Worm (Caenorhabditis elegans): Measurements from ENCODE around the gene clec-258.

The clec-258 gene

DNA sequence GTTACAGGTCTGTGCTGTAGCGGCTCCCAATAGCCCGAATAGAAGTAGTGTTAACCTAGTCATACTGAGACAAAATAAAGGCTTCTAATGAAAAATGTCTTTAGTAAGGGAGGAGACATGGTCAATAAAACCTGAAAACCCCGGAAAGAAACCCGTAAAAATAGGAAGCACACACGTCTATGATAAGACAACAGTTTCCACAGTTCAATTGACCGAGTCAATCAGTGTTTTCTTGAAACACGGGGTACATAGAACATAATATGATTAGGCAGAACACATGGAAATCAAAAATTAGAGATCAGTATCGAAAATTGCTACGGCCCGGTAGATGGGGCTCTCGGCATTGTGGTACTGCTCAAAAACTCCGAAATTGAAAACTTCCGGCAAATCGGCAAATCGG, 37.1 kb upstream of the clec-258 start, which contains the start of gene clec-49 (continued):
- TF ChIP-seq nhr-41 (GFP tag; IDR thresholded peaks at IDR 0.05) (no peak), arid-1 (GFP tag; conservative IDR thresholded peaks at IDR 0.05) (no peak), lin-39 (tag; optimal IDR thresholded peaks at IDR 0.05) (no peak), madf-5 (GFP tag; IDR thresholded peaks at IDR 0.05) (no peak), dmd-8 (GFP tag; IDR thresholded peaks at IDR 0.05) (no peak), ZK546.5 (tag; optimal IDR thresholded peaks at IDR 0.05) (no peak), fkh-10 (GFP tag; optimal IDR thresholded peaks at IDR 0.05) (no peak), ztf-11 (tag; optimal IDR thresholded peaks at IDR 0.05) (no peak), hlh-11 (tag; optimal IDR thresholded peaks at IDR 0.05) (peak; percentile 46), zip-2 (tag; optimal IDR thresholded peaks at IDR 0.05) (no peak), tag-97 (GFP tag; IDR thresholded peaks at IDR 0.05) (no peak), daf-16 (GFP tag; optimal IDR thresholded peaks at IDR 0.05) (no peak), daf-16 (tag; optimal IDR thresholded peaks at IDR 0.05) (peak; percentile 73), nhr-28 (tag; optimal IDR thresholded peaks at IDR 0.05) (peak; percentile 57), ces-1 (GFP tag; optimal IDR thresholded peaks at IDR 0.05) (no peak), lin-1 (GFP tag; IDR thresholded peaks at IDR 0.05) (no peak), nhr-111 (GFP tag; optimal IDR thresholded peaks at IDR 0.05) (no peak)

DNA sequence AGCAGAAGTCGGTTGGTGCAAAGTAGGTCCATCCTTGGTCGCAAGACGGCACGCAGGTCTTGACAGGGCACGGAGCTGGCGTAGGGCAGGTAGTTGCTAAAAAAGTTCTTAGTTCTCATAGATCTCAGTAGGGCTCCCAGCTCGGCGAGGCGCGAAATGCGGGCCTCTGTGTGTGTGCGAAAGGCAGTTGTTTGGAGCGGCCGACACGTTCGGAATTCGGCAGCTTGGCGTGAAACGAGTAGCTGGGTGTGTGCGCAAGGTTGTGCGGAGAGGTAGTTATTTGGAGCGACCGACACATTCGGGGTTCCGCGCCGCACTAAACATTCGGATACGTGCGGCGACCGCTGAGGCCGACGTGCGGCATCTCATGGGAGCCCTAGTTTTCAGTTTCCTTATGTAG, 35.4 kb upstream of the clec-258 start:
- TF ChIP-seq fkh-10 (GFP tag; optimal IDR thresholded peaks at IDR 0.05) (no peak), duxl-1 (tag; optimal IDR thresholded peaks at IDR 0.05; ENCODE audit: poor library complexity) (no peak), set-16 (GFP tag; IDR thresholded peaks at IDR 0.05) (peak; percentile 76)

DNA sequence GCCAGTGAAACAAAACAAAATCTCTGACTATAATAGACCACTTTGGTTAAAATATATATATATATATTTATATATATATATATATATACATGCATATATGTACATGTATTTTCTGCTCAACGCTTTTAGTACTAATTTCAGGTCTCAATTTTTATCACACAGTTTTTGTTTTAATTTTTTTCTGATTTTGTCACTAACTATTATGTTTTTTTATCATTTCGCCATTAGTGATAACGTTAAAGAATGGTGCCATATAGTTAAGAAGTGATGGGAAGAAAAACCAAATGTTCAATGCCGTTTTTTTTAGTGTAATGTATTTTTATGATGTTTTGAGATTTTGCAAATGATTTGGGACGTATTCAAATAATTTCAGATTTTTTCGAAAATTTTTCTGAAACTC, 33.9 kb upstream of the clec-258 start:
- TF ChIP-seq daf-8 (GFP tag; IDR thresholded peaks at IDR 0.05) (no peak), lin-38 (GFP tag; IDR thresholded peaks at IDR 0.05) (no peak), nhr-28 (tag; optimal IDR thresholded peaks at IDR 0.05) (peak; percentile 59), daf-19 (GFP tag; conservative IDR thresholded peaks at IDR 0.05) (no peak), php-3 (GFP tag; IDR thresholded peaks at IDR 0.05) (0 out of 2 replicates have a peak, but pooled peaks have one; percentile 50), Y75B8A.6 (GFP tag; IDR thresholded peaks at IDR 0.05) (no peak), lin-13 (GFP tag; optimal IDR thresholded peaks at IDR 0.05) (no peak), lin-15B (tag; optimal IDR thresholded peaks at IDR 0.05) (no peak), pqm-1 (tag; optimal IDR thresholded peaks at IDR 0.05) (peak; percentile 13), dve-1 (tag; optimal IDR thresholded peaks at IDR 0.05; ENCODE audit: insufficient read depth) (no peak), lsy-2 (tag; optimal IDR thresholded peaks at IDR 0.05) (no peak), unc-39 (tag; optimal IDR thresholded peaks at IDR 0.05) (no peak)

DNA sequence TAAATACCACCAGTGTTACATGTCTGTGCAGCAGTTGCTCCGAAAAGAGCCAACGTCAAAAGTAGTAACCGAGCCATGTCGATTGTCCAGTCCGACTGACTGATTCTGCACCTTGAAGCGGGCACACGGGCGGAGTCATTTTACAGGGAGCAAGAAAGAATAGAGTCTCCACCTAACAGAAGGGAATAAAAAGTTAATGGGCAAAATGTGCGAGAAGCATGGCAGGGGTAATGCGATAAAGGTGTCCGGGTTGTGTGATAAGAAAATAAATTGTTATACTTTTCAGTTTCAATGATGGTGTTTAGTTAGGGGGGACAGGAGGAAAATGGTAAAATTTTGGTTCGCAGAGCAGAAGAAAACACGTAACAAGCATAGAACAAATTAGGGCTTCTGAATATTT, 33.0 kb upstream of the clec-258 start, which contains the start of gene clec-50:
Gene clec-50, minus strand, starts transcription at position 109 of the 400 bp plus-strand sequence.
- TF ChIP-seq tra-1 (GFP tag; IDR thresholded peaks at IDR 0.05), result no peak
- no peak for TF ChIP-seq F49E8.2 (tag; optimal IDR thresholded peaks at IDR 0.05; ENCODE audit: borderline replicate concordance)
- TF ChIP-seq madf-9 (GFP tag; conservative IDR thresholded peaks at IDR 0.05), result no peak
- TF ChIP-seq hif-1 (tag; optimal IDR thresholded peaks at IDR 0.05), result no peak
- no peak for TF ChIP-seq T26A8.4 (GFP tag; IDR thresholded peaks at IDR 0.05)
- TF ChIP-seq nhr-48 (tag; optimal IDR thresholded peaks at IDR 0.05), result no peak
- TF ChIP-seq D1046.2 (GFP tag; IDR thresholded peaks at IDR 0.05), result no peak
- no peak for TF ChIP-seq gei-8 (GFP tag; optimal IDR thresholded peaks at IDR 0.05)
- TF ChIP-seq skn-1 (tag; optimal IDR thresholded peaks at IDR 0.05), result no peak
- no peak for TF ChIP-seq ceh-32 (tag; optimal IDR thresholded peaks at IDR 0.05; ENCODE audit: poor library complexity)
- TF ChIP-seq lin-38 (GFP tag; IDR thresholded peaks at IDR 0.05), result no peak
- TF ChIP-seq lin-1 (GFP tag; IDR thresholded peaks at IDR 0.05), result 0 out of 2 replicates have a peak, but pooled peaks have one; percentile 14
- TF ChIP-seq nhr-6 (tag; optimal IDR thresholded peaks at IDR 0.05), result no peak
- TF ChIP-seq rbr-2 (tag; optimal IDR thresholded peaks at IDR 0.05), result no peak
- no peak for TF ChIP-seq F37D6.2 (tag; optimal IDR thresholded peaks at IDR 0.05)
- TF ChIP-seq Y75B8A.6 (GFP tag; IDR thresholded peaks at IDR 0.05), result no peak
- TF ChIP-seq hlh-11 (tag; optimal IDR thresholded peaks at IDR 0.05), result peak; percentile 68
- TF ChIP-seq nhr-42 (GFP tag; IDR thresholded peaks at IDR 0.05), result no peak
- no peak for TF ChIP-seq mxl-2 (GFP tag; conservative IDR thresholded peaks at IDR 0.05)
- no peak for TF ChIP-seq zfp-2 (tag; optimal IDR thresholded peaks at IDR 0.05)
- no peak for TF ChIP-seq saeg-2 (GFP tag; IDR thresholded peaks at IDR 0.05)
- no peak for TF ChIP-seq lim-7 (GFP tag; IDR thresholded peaks at IDR 0.05)
- TF ChIP-seq arid-1 (GFP tag; conservative IDR thresholded peaks at IDR 0.05), result no peak
